Worm (Caenorhabditis elegans) whole organism, L3 larva: Measurements from ENCODE around the gene pks-1.
A peak's percentile ranks its signal among the peaks of the same experiment; 100 is the strongest.

ENCODE experiments used
- R02D3.7 ChIP-seq: fragments of 150-350 bp; optimal IDR thresholded peaks from 2 replicates; lab custom pipeline; 2014; ENCODE audit warnings: missing biosample characterization, missing genetic modification characterization
- ZK546.5 ChIP-seq: sonication (generic microtip); optimal IDR thresholded peaks from 2 replicates; lab custom pipeline; 2017; ENCODE audit warnings: missing biosample characterization, missing genetic modification characterization
- ama-1 ChIP-seq: fragments of 150-350 bp; optimal IDR thresholded peaks from 2 replicates; lab custom pipeline; 2018
- ceh-82 ChIP-seq: fragments of 150-350 bp; optimal IDR thresholded peaks from 2 replicates; lab custom pipeline; 2014; ENCODE audit warnings: missing biosample characterization, missing genetic modification characterization
- ceh-9 ChIP-seq: sonication (generic microtip); optimal IDR thresholded peaks from 2 replicates; lab custom pipeline; 2018; ENCODE audit warnings: missing biosample characterization, missing genetic modification characterization
- daf-12 ChIP-seq: fragments of 150-350 bp; optimal IDR thresholded peaks from 2 replicates; lab custom pipeline; 2014; ENCODE audit warnings: missing biosample characterization, missing genetic modification reagents, missing genetic modification characterization
- egl-27 ChIP-seq: sonication (generic microtip); optimal IDR thresholded peaks from 4 replicates; lab custom pipeline; 2017; ENCODE audit warnings: missing biosample characterization, missing genetic modification reagents, missing genetic modification characterization
- elt-1 ChIP-seq: fragments of 150-350 bp; optimal IDR thresholded peaks from 2 replicates; lab custom pipeline; 2014; ENCODE audit warnings: missing biosample characterization, missing genetic modification characterization
- elt-2 ChIP-seq: sonication (generic microtip); optimal IDR thresholded peaks from 2 replicates; lab custom pipeline; 2016; ENCODE audit warnings: missing genetic modification reagents, mild to moderate bottlenecking, missing genetic modification characterization, missing compliant biosample characterization
- elt-3 ChIP-seq, 3 experiments: fragments of 150-350 bp in 1 of 3; sonication (generic microtip) in 2 of 3; optimal IDR thresholded peaks; 2 replicates in 2 of 3; 4 replicates in 1 of 3; lab custom pipeline; 2014 to 2017; ENCODE audit warnings: missing biosample characterization in 3 of 3, missing genetic modification characterization in 3 of 3
- eor-1 ChIP-seq, 2 experiments: fragments of 150-350 bp; optimal IDR thresholded peaks; 2 replicates each; lab custom pipeline; 2014 to 2018; ENCODE audit warnings: missing biosample characterization in 2 of 2, missing genetic modification characterization in 2 of 2
- fkh-2 ChIP-seq: fragments of 150-350 bp; optimal IDR thresholded peaks from 2 replicates; lab custom pipeline; 2014; ENCODE audit warnings: missing biosample characterization, missing genetic modification reagents, missing genetic modification characterization
- fos-1 ChIP-seq: fragments of 150-350 bp; optimal IDR thresholded peaks from 2 replicates; lab custom pipeline; 2014; ENCODE audit warnings: missing biosample characterization, missing genetic modification characterization
- hmg-11 ChIP-seq: sonication (generic microtip); optimal IDR thresholded peaks from 2 replicates; lab custom pipeline; 2016; ENCODE audit warnings: missing genetic modification characterization, missing compliant biosample characterization
- jun-1 ChIP-seq: fragments of 150-350 bp; optimal IDR thresholded peaks from 2 replicates; lab custom pipeline; 2014; ENCODE audit warnings: missing biosample characterization, missing genetic modification reagents, missing genetic modification characterization
- lin-15B ChIP-seq: fragments of 150-350 bp; optimal IDR thresholded peaks from 2 replicates; lab custom pipeline; 2014; ENCODE audit warnings: missing biosample characterization, missing genetic modification characterization
- lin-39 ChIP-seq: fragments of 150-350 bp; optimal IDR thresholded peaks from 2 replicates; lab custom pipeline; 2018; ENCODE audit warnings: missing biosample characterization, missing genetic modification reagents, missing genetic modification characterization
- lsy-12 ChIP-seq: sonication (generic microtip); optimal IDR thresholded peaks from 2 replicates; lab custom pipeline; 2016; ENCODE audit warnings: mild to moderate bottlenecking, missing genetic modification characterization, missing compliant biosample characterization
- mdl-1 ChIP-seq: fragments of 150-350 bp; optimal IDR thresholded peaks from 2 replicates; lab custom pipeline; 2014; ENCODE audit warnings: missing biosample characterization, missing genetic modification characterization
- mml-1 ChIP-seq: fragments of 150-350 bp; sonication (generic microtip); optimal IDR thresholded peaks from 3 replicates; lab custom pipeline; 2014; ENCODE audit warnings: missing biosample characterization, missing genetic modification characterization
- nhr-11 ChIP-seq: fragments of 150-350 bp; optimal IDR thresholded peaks from 2 replicates; lab custom pipeline; 2014; ENCODE audit warnings: missing biosample characterization, missing genetic modification characterization
- nhr-23 ChIP-seq: fragments of 150-350 bp; optimal IDR thresholded peaks from 2 replicates; lab custom pipeline; 2014; ENCODE audit warnings: missing biosample characterization, missing genetic modification reagents, missing genetic modification characterization
- nhr-237 ChIP-seq: fragments of 150-350 bp; optimal IDR thresholded peaks from 2 replicates; lab custom pipeline; 2014; ENCODE audit warnings: missing biosample characterization, missing genetic modification characterization
- nhr-25 ChIP-seq: sonication (generic microtip); optimal IDR thresholded peaks from 2 replicates; lab custom pipeline; 2017; ENCODE audit warnings: missing biosample characterization, missing genetic modification characterization
- nhr-28 ChIP-seq: fragments of 150-350 bp; optimal IDR thresholded peaks from 2 replicates; lab custom pipeline; 2014; ENCODE audit warnings: missing biosample characterization, missing genetic modification characterization
- nhr-43 ChIP-seq: sonication (generic microtip); optimal IDR thresholded peaks from 2 replicates; lab custom pipeline; 2016; ENCODE audit warnings: mild to moderate bottlenecking, missing genetic modification characterization, missing compliant biosample characterization; ENCODE audit not compliant: poor library complexity, severe bottlenecking
- nhr-67 ChIP-seq: fragments of 150-350 bp; optimal IDR thresholded peaks from 2 replicates; lab custom pipeline; 2014; ENCODE audit warnings: missing biosample characterization, missing genetic modification characterization
- nhr-77 ChIP-seq: fragments of 150-350 bp; optimal IDR thresholded peaks from 2 replicates; lab custom pipeline; 2014; ENCODE audit warnings: missing biosample characterization, missing genetic modification characterization
- pha-4 ChIP-seq: fragments of 150-350 bp; optimal IDR thresholded peaks from 2 replicates; lab custom pipeline; 2014; ENCODE audit warnings: missing biosample characterization, missing genetic modification reagents, missing genetic modification characterization
- pqm-1 ChIP-seq: fragments of 150-350 bp; optimal IDR thresholded peaks from 2 replicates; lab custom pipeline; 2017; ENCODE audit warnings: missing biosample characterization, missing genetic modification characterization, inconsistent platforms
- sea-2 ChIP-seq: fragments of 150-350 bp; sonication (generic microtip); optimal IDR thresholded peaks from 4 replicates; lab custom pipeline; 2014; ENCODE audit warnings: missing biosample characterization, missing genetic modification reagents, missing genetic modification characterization
- skn-1 ChIP-seq: fragments of 150-350 bp; optimal IDR thresholded peaks from 2 replicates; lab custom pipeline; 2014; ENCODE audit warnings: missing biosample characterization, missing genetic modification characterization
- tbx-2 ChIP-seq: sonication (generic microtip); optimal IDR thresholded peaks from 2 replicates; lab custom pipeline; 2016; ENCODE audit warnings: mild to moderate bottlenecking, missing genetic modification characterization, missing compliant biosample characterization
- unc-62 ChIP-seq: fragments of 150-350 bp; sonication (generic microtip); optimal IDR thresholded peaks from 4 replicates; lab custom pipeline; 2014; ENCODE audit warnings: missing biosample characterization, missing genetic modification reagents, missing genetic modification characterization
- zag-1 ChIP-seq: fragments of 150-350 bp; optimal IDR thresholded peaks from 2 replicates; lab custom pipeline; 2014; ENCODE audit warnings: missing biosample characterization, missing genetic modification characterization

The pks-1 gene

ce11 chrX:5433912-5434311, 20.3 kb downstream of the pks-1 start:
- no peak for TF ChIP-seq lin-15B (tag; lab: Kevin White, UChicago)
- no peak for TF ChIP-seq fkh-2 (tag; lab: Kevin White, UChicago)

- no peak for TF ChIP-seq pha-4 (tag; lab: Kevin White, UChicago)
- no peak for TF ChIP-seq R02D3.7 (tag; lab: Kevin White, UChicago)
- no peak for TF ChIP-seq ceh-9 (tag; lab: Kevin White, UChicago)
- no peak for TF ChIP-seq tbx-2 (tag; lab: Kevin White, UChicago)
- TF ChIP-seq sea-2 (GFP tag; lab: Kevin White, UChicago): no peak
- no peak for TF ChIP-seq elt-1
- TF ChIP-seq nhr-25 (tag; lab: Kevin White, UChicago): no peak
- no peak for TF ChIP-seq nhr-77 (tag; lab: Kevin White, UChicago)
- no peak for TF ChIP-seq egl-27 (tag; lab: Kevin White, UChicago)
- no peak for TF ChIP-seq nhr-67 (tag; lab: Kevin White, UChicago)
- TF ChIP-seq hmg-11 (tag; lab: Kevin White, UChicago): no peak
- TF ChIP-seq unc-62 (GFP tag; lab: Kevin White, UChicago): no peak
- no peak for TF ChIP-seq ceh-82 (tag; lab: Kevin White, UChicago)
- TF ChIP-seq lin-15B (tag; lab: Kevin White, UChicago): no peak
- no peak for TF ChIP-seq nhr-237 (tag; lab: Kevin White, UChicago)
- TF ChIP-seq daf-12 (tag; lab: Kevin White, UChicago): no peak
- TF ChIP-seq fkh-2 (tag; lab: Kevin White, UChicago): no peak
- no peak for TF ChIP-seq zag-1 (tag; lab: Kevin White, UChicago)
- TF ChIP-seq elt-3 (tag; optimal IDR thresholded peaks at IDR 0.05; lab: Kevin White, UChicago): no peak
- TF ChIP-seq ama-1: no peak
- TF ChIP-seq, all 47 proteins: peak for 0
These were observed 31.3 kb downstream of the pks-1 start, which contains the start of gene itm-2 for ce11 chrX:5444863-5445262. Gene itm-2 (plus strand): TSS chrX:5445163.

ce11 chrX:5447381-5447780, 33.8 kb downstream of the pks-1 start:
- no peak for TF ChIP-seq nhr-237 (tag; lab: Kevin White, UChicago)
- no peak for TF ChIP-seq elt-3 (tag; optimal IDR thresholded peaks at IDR 0.05; lab: Kevin White, UChicago)
- no peak for TF ChIP-seq elt-1

ce11 chrX:5447941-5448340, 34.3 kb downstream of the pks-1 start, which contains the start of gene C25F6.8:
Gene C25F6.8 (plus strand): TSS chrX:5448241.
- no peak for TF ChIP-seq nhr-43 (tag; lab: Kevin White, UChicago)
- no peak for TF ChIP-seq ZK546.5 (tag; lab: Kevin White, UChicago)
- no peak for TF ChIP-seq ama-1
- no peak for TF ChIP-seq hmg-11 (tag; lab: Kevin White, UChicago)
- TF ChIP-seq fos-1 (tag; lab: Kevin White, UChicago): no peak
- no peak for TF ChIP-seq jun-1 (tag; lab: Kevin White, UChicago)
- TF ChIP-seq eor-1 (tag; optimal IDR thresholded peaks at IDR 0.05; lab: Kevin White, UChicago): no peak
- TF ChIP-seq lsy-12 (tag; lab: Kevin White, UChicago): no peak
- TF ChIP-seq mdl-1 (tag; lab: Kevin White, UChicago): no peak
- no peak for TF ChIP-seq tbx-2 (tag; lab: Kevin White, UChicago)
- no peak for TF ChIP-seq R02D3.7 (tag; lab: Kevin White, UChicago)
- TF ChIP-seq nhr-237 (tag; lab: Kevin White, UChicago): no peak
- no peak for TF ChIP-seq nhr-28
- no peak for TF ChIP-seq nhr-67 (tag; lab: Kevin White, UChicago)
- no peak for TF ChIP-seq pqm-1
- TF ChIP-seq lin-39 (tag; lab: Kevin White, UChicago): no peak
- no peak for TF ChIP-seq mml-1 (tag; lab: Kevin White, UChicago)
- no peak for TF ChIP-seq skn-1 (tag; lab: Kevin White, UChicago)
- TF ChIP-seq elt-3 (tag; optimal IDR thresholded peaks at IDR 0.05; lab: Kevin White, UChicago): no peak

- TF ChIP-seq nhr-11 (tag; lab: Kevin White, UChicago) (no peak), hmg-11 (tag; lab: Kevin White, UChicago) (no peak), pqm-1 (peak; percentile 11), elt-2 (peak; percentile 32), nhr-23 (tag; lab: Kevin White, UChicago) (peak; percentile 11)
These were observed 37.3 kb downstream of the pks-1 start, which contains the start of gene C25F6.6 for ce11 chrX:5450773-5451447. Gene C25F6.6 (minus strand): TSS chrX:5450823.
